Fruit fly (Drosophila melanogaster) whole organism, embryonic: ENCODE data around the gene Megf8.

Experiments used
- Aef1 ChIP-seq: fragments of 200-800 bp; sonication (Bioruptor generic); IDR thresholded peaks from 3 replicates; pipeline ENCODE4 v1.3.6; 2022; ENCODE audit warnings: missing biosample characterization, missing genetic modification characterization
- BEAF-32 ChIP-seq: fragments of 200-800 bp; sonication (Bioruptor generic); optimal IDR thresholded peaks from 3 replicates; lab custom pipeline; 2017; ENCODE audit warnings: missing biosample characterization, missing genetic modification characterization, mild to moderate bottlenecking, moderate library complexity, missing genetic modification reagents
- Bdp1 ChIP-seq: fragments of 200-800 bp; sonication (Bioruptor generic); optimal IDR thresholded peaks from 3 replicates; lab custom pipeline; 2016; ENCODE audit warnings: missing biosample characterization, missing genetic modification characterization
- BtbVII ChIP-seq: fragments of 200-800 bp; sonication (Bioruptor generic); optimal IDR thresholded peaks from 3 replicates; lab custom pipeline; 2017; ENCODE audit warnings: missing biosample characterization, mild to moderate bottlenecking, missing genetic modification characterization
- CG10267 ChIP-seq: fragments of 200-800 bp; sonication (Bioruptor generic); optimal IDR thresholded peaks from 2 replicates; lab custom pipeline; 2018; ENCODE audit warnings: missing biosample characterization, mild to moderate bottlenecking, missing genetic modification characterization, moderate library complexity
- CG10543 ChIP-seq: fragments of 200-800 bp; sonication (Bioruptor generic); optimal IDR thresholded peaks from 3 replicates; lab custom pipeline; 2017; ENCODE audit warnings: missing biosample characterization, mild to moderate bottlenecking, missing genetic modification characterization, moderate library complexity
- CG10565 ChIP-seq: fragments of 200-800 bp; sonication (Bioruptor generic); optimal IDR thresholded peaks from 3 replicates; lab custom pipeline; 2016; ENCODE audit warnings: missing biosample characterization, mild to moderate bottlenecking, missing genetic modification characterization
- CG10654 ChIP-seq: fragments of 200-800 bp; sonication (Bioruptor generic); optimal IDR thresholded peaks from 2 replicates; lab custom pipeline; 2016; ENCODE audit warnings: missing biosample characterization, missing genetic modification characterization
- CG11456 ChIP-seq: fragments of 200-800 bp; sonication (Bioruptor generic); IDR thresholded peaks from 3 replicates; pipeline ENCODE4 v1.3.6; 2022; ENCODE audit warnings: missing biosample characterization, missing genetic modification characterization
- CG12155 ChIP-seq: fragments of 200-800 bp; sonication (Bioruptor generic); optimal IDR thresholded peaks from 3 replicates; lab custom pipeline; 2016; ENCODE audit warnings: missing biosample characterization, missing genetic modification characterization
- CG12744 ChIP-seq: fragments of 200-800 bp; sonication (Bioruptor generic); optimal IDR thresholded peaks from 2 replicates; lab custom pipeline; 2016; ENCODE audit warnings: missing biosample characterization, missing genetic modification characterization
- CG12769 ChIP-seq: fragments of 200-800 bp; sonication (Bioruptor generic); optimal IDR thresholded peaks from 2 replicates; lab custom pipeline; 2019; ENCODE audit warnings: missing biosample characterization, mild to moderate bottlenecking, missing genetic modification characterization, moderate library complexity
- CG13424 ChIP-seq: fragments of 200-800 bp; sonication (Bioruptor generic); optimal IDR thresholded peaks from 2 replicates; lab custom pipeline; 2019; ENCODE audit warnings: missing biosample characterization, mild to moderate bottlenecking, missing genetic modification characterization, moderate library complexity
- CG13894 ChIP-seq: fragments of 200-800 bp; sonication (Bioruptor generic); optimal IDR thresholded peaks from 3 replicates; lab custom pipeline; 2018; ENCODE audit warnings: missing biosample characterization, mild to moderate bottlenecking, missing genetic modification characterization, moderate library complexity
- CG14667 ChIP-seq: fragments of 200-800 bp; sonication (Bioruptor generic); IDR thresholded peaks from 2 replicates; pipeline ENCODE4 v1.3.6; 2022; ENCODE audit warnings: missing biosample characterization, missing genetic modification characterization
- CG17802 ChIP-seq: fragments of 200-800 bp; sonication (Bioruptor generic); optimal IDR thresholded peaks from 2 replicates; lab custom pipeline; 2018; ENCODE audit warnings: missing biosample characterization, mild to moderate bottlenecking, missing genetic modification characterization, moderate library complexity
- CG1832 ChIP-seq: fragments of 200-800 bp; sonication (Bioruptor generic); optimal IDR thresholded peaks from 2 replicates; lab custom pipeline; 2017; ENCODE audit warnings: missing biosample characterization, mild to moderate bottlenecking, missing genetic modification characterization, inconsistent platforms
- CG2116 ChIP-seq: fragments of 200-800 bp; sonication (Bioruptor generic); optimal IDR thresholded peaks from 3 replicates; lab custom pipeline; 2018; ENCODE audit warnings: missing biosample characterization, mild to moderate bottlenecking, missing genetic modification characterization
- CG2875 ChIP-seq: fragments of 200-800 bp; sonication (Bioruptor generic); optimal IDR thresholded peaks from 2 replicates; lab custom pipeline; 2017; ENCODE audit warnings: missing biosample characterization, mild to moderate bottlenecking, missing genetic modification characterization, missing genetic modification reagents
- CG3726 ChIP-seq: fragments of 200-800 bp; sonication (Bioruptor generic); IDR thresholded peaks from 3 replicates; pipeline ENCODE4, ENCODE4 v1.3.6; 2022; ENCODE audit warnings: missing biosample characterization, missing genetic modification characterization
- CG4282 ChIP-seq: fragments of 200-800 bp; sonication (Bioruptor generic); optimal IDR thresholded peaks from 2 replicates; lab custom pipeline; 2016; ENCODE audit warnings: missing biosample characterization, missing genetic modification characterization
- CG4617 ChIP-seq: fragments of 200-800 bp; sonication (Bioruptor generic); optimal IDR thresholded peaks from 3 replicates; lab custom pipeline; 2016; ENCODE audit warnings: missing biosample characterization, missing genetic modification characterization, borderline replicate concordance
- CG4854 ChIP-seq: fragments of 200-800 bp; sonication (Bioruptor generic); optimal IDR thresholded peaks from 2 replicates; lab custom pipeline; 2016; ENCODE audit warnings: missing biosample characterization, missing genetic modification characterization, inconsistent platforms
- CG8765 ChIP-seq: fragments of 200-800 bp; sonication (Bioruptor generic); IDR thresholded peaks from 2 replicates; pipeline ENCODE4 v1.3.6; 2022; ENCODE audit warnings: missing biosample characterization, missing genetic modification characterization
- Dad ChIP-seq: fragments of 200-800 bp; sonication (Bioruptor generic); optimal IDR thresholded peaks from 3 replicates; lab custom pipeline; 2016; ENCODE audit warnings: missing biosample characterization, missing genetic modification characterization
- Drgx ChIP-seq: fragments of 200-800 bp; sonication (Bioruptor generic); IDR thresholded peaks from 2 replicates; pipeline ENCODE4 v1.3.6; 2022; ENCODE audit warnings: missing biosample characterization, missing genetic modification characterization
- Max ChIP-seq: fragments of 200-800 bp; sonication (Bioruptor generic); optimal IDR thresholded peaks from 2 replicates; lab custom pipeline; 2016; ENCODE audit warnings: missing biosample characterization, mild to moderate bottlenecking, missing genetic modification characterization
- Med ChIP-seq: fragments of 200-800 bp; sonication (Bioruptor generic); peaks from one replicate; lab custom pipeline; 2016; ENCODE audit warnings: missing biosample characterization, missing genetic modification characterization, mild to moderate bottlenecking, inconsistent platforms, moderate library complexity
- Meics ChIP-seq: fragments of 200-800 bp; sonication (Bioruptor generic); optimal IDR thresholded peaks from 2 replicates; lab custom pipeline; 2017; ENCODE audit warnings: missing biosample characterization, mild to moderate bottlenecking, missing genetic modification characterization
- Myb ChIP-seq: fragments of 200-800 bp; sonication (Bioruptor generic); optimal IDR thresholded peaks from 2 replicates; lab custom pipeline; 2016; ENCODE audit warnings: missing biosample characterization, missing genetic modification characterization
- Nf-YA ChIP-seq: fragments of 200-800 bp; sonication (Bioruptor generic); IDR thresholded peaks from 2 replicates; pipeline ENCODE4 v1.3.6; 2022; ENCODE audit warnings: missing biosample characterization, missing genetic modification characterization
- Pdp1 ChIP-seq, 2 experiments: fragments of 200-800 bp; sonication (Bioruptor generic); optimal IDR thresholded peaks; 3 replicates each; lab custom pipeline; 2016; ENCODE audit warnings: missing biosample characterization in 2 of 2, missing genetic modification characterization in 2 of 2, mild to moderate bottlenecking in 1 of 2, moderate library complexity in 1 of 2
- Sry-β ChIP-seq: fragments of 200-800 bp; sonication (Bioruptor generic); optimal IDR thresholded peaks from 2 replicates; lab custom pipeline; 2018; ENCODE audit warnings: missing biosample characterization, mild to moderate bottlenecking, missing genetic modification characterization, moderate library complexity
- az2 ChIP-seq: fragments of 200-800 bp; sonication (Bioruptor generic); optimal IDR thresholded peaks from 3 replicates; lab custom pipeline; 2016; ENCODE audit warnings: missing biosample characterization, missing genetic modification characterization
- chif ChIP-seq, 2 experiments: fragments of 200-800 bp; sonication (Bioruptor generic); optimal IDR thresholded peaks; 3 replicates each; lab custom pipeline; 2016; ENCODE audit warnings: missing biosample characterization in 2 of 2, missing genetic modification characterization in 2 of 2
- da ChIP-seq: fragments of 200-800 bp; sonication (Bioruptor generic); optimal IDR thresholded peaks from 2 replicates; lab custom pipeline; 2016; ENCODE audit warnings: missing biosample characterization, missing genetic modification characterization
- dmrt11E ChIP-seq: fragments of 200-800 bp; sonication (Bioruptor generic); optimal IDR thresholded peaks from 3 replicates; lab custom pipeline; 2018; ENCODE audit warnings: missing biosample characterization, mild to moderate bottlenecking, missing genetic modification characterization, moderate library complexity
- fd3F ChIP-seq: fragments of 200-800 bp; sonication (Bioruptor generic); optimal IDR thresholded peaks from 2 replicates; lab custom pipeline; 2018; ENCODE audit warnings: missing biosample characterization, mild to moderate bottlenecking, missing genetic modification characterization, moderate library complexity
- gcm ChIP-seq: fragments of 200-800 bp; sonication (Bioruptor generic); optimal IDR thresholded peaks from 2 replicates; lab custom pipeline; 2019; ENCODE audit warnings: missing biosample characterization, mild to moderate bottlenecking, missing genetic modification characterization, moderate library complexity
- gsb-n ChIP-seq: fragments of 200-800 bp; sonication (Bioruptor generic); optimal IDR thresholded peaks from 3 replicates; lab custom pipeline; 2018; ENCODE audit warnings: missing biosample characterization, mild to moderate bottlenecking, missing genetic modification characterization
- hkb ChIP-seq, 2 experiments: fragments of 200-800 bp in 1 of 2; fragments of >200 bp in 1 of 2; sonication (Bioruptor generic) in 1 of 2; IDR thresholded peaks in 1 of 2; optimal IDR thresholded peaks in 1 of 2; 2 replicates each; pipeline versions ENCODE4 v1.3.6 to Lab custom; 2017 to 2022; ENCODE audit warnings: missing biosample characterization in 1 of 2, missing genetic modification characterization in 1 of 2
- ind ChIP-seq: fragments of 200-800 bp; sonication (Bioruptor generic); optimal IDR thresholded peaks from 3 replicates; lab custom pipeline; 2016; ENCODE audit warnings: missing biosample characterization, missing genetic modification characterization
- insv ChIP-seq, 2 experiments: fragments of 200-800 bp; sonication (Bioruptor generic); optimal IDR thresholded peaks; 3 replicates each; lab custom pipeline; 2016 to 2018; ENCODE audit warnings: missing biosample characterization in 2 of 2, missing genetic modification characterization in 2 of 2
- jumu ChIP-seq: fragments of 200-800 bp; sonication (Bioruptor generic); optimal IDR thresholded peaks from 3 replicates; lab custom pipeline; 2016; ENCODE audit warnings: missing biosample characterization, missing genetic modification characterization
- onecut ChIP-seq: fragments of 200-800 bp; sonication (Bioruptor generic); IDR thresholded peaks from 2 replicates; pipeline ENCODE4 v1.3.6; 2022; ENCODE audit warnings: missing biosample characterization, missing genetic modification characterization
- ranshi ChIP-seq: fragments of 200-800 bp; sonication (Bioruptor generic); IDR thresholded peaks from 2 replicates; pipeline ENCODE4 v1.3.6; 2022; ENCODE audit warnings: missing biosample characterization, missing genetic modification characterization
- repo ChIP-seq: fragments of 200-800 bp; sonication (Bioruptor generic); optimal IDR thresholded peaks from 2 replicates; lab custom pipeline; 2016; ENCODE audit warnings: missing biosample characterization, missing genetic modification characterization
- ssp ChIP-seq: fragments of 200-800 bp; sonication (Bioruptor generic); IDR thresholded peaks from 2 replicates; pipeline ENCODE4 v1.3.6; 2022; ENCODE audit warnings: missing biosample characterization, missing genetic modification characterization
- zen ChIP-seq: fragments of 200-800 bp; sonication (Bioruptor generic); optimal IDR thresholded peaks from 3 replicates; lab custom pipeline; 2018; ENCODE audit warnings: missing biosample characterization, mild to moderate bottlenecking, missing genetic modification characterization, moderate library complexity

Gene Megf8

DNA sequence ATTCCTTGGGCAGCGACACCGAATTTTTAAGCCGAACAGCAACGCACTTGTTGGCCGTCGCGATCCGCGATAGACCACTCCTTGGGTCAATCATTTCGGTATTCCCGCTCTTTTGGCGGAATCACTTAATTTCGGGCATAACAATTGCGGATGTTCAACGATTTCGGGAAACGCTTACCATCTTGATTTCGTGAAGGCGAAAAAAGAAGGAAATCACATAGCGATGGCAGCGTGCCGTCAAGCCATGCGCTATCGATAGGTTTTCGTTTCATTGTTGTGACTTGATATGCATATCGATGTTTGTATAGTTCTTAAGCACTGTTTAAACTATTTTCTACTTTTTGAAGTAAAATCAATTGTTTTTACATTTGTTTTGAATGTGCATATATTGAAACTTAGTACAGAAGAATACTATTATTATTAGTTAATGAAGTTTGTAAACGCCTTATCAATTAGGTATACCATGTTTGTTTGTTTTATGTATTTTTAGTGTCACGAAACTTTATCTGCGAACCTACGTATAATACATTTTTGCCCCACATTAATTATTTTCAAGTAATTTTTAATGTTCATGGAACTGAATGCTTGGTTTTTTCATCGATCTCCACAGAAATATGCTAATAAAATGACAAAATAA lies 508 bp upstream of the Megf8 start, which contains the start of gene RpL36A (continued):
- TF ChIP-seq insv (GFP tag; optimal IDR thresholded peaks at IDR 0.05; lab: Kevin White, UChicago) (peak in 1 of 2 experiments; percentile 54), Myb (GFP tag; lab: Kevin White, UChicago) (no peak), Med (peak; percentile 94), gsb-n (tag; lab: Kevin White, UChicago) (no peak), ssp (GFP tag; lab: Robert Waterston, UW) (peak; percentile 81), dmrt11E (tag; lab: Kevin White, UChicago) (peak; percentile 35), Max (GFP tag; lab: Kevin White, UChicago) (peak; percentile 20), ind (GFP tag; lab: Kevin White, UChicago) (peak; percentile 36), repo (no peak), CG14667 (GFP tag; lab: Robert Waterston, UW) (no peak), Aef1 (GFP tag; lab: Robert Waterston, UW) (0 out of 3 replicates have a peak, but pooled peaks have one; percentile 25), Sry-β (GFP tag; lab: Kevin White, UChicago) (no peak), gcm (GFP tag; lab: Kevin White, UChicago) (peak; percentile 54), CG12155 (GFP tag; lab: Kevin White, UChicago) (no peak), CG4282 (peak; percentile 60), Bdp1 (peak; percentile 41), az2 (no peak), CG13424 (tag; lab: Kevin White, UChicago) (peak; percentile 40), BEAF-32 (GFP tag; lab: Kevin White, UChicago) (peak; percentile 92), Dad (GFP tag; lab: Kevin White, UChicago) (peak; percentile 20), BtbVII (GFP tag; lab: Kevin White, UChicago) (peak; percentile 45), Drgx (GFP tag; lab: Robert Waterston, UW) (no peak), ranshi (GFP tag; lab: Robert Waterston, UW) (peak; percentile 52; the same call in 1 of the 2 replicates), CG17802 (tag; lab: Kevin White, UChicago) (peak; percentile 99), zen (peak; percentile 8), da (GFP tag; lab: Kevin White, UChicago) (peak; percentile 35), onecut (GFP tag; lab: Robert Waterston, UW) (peak; percentile 69), CG10654 (GFP tag; lab: Kevin White, UChicago) (no peak), hkb (optimal IDR thresholded peaks at IDR 0.05; lab: Kevin White, UChicago) (no peak), hkb (GFP tag; IDR thresholded peaks at IDR 0.05; lab: Robert Waterston, UW) (peak; percentile 65), fd3F (GFP tag; lab: Kevin White, UChicago) (peak; percentile 43), CG4854 (GFP tag; lab: Kevin White, UChicago) (no peak), CG2116 (peak; percentile 85), CG10565 (GFP tag; lab: Kevin White, UChicago) (no peak), CG2875 (GFP tag; lab: Kevin White, UChicago) (peak; percentile 62), CG1832 (GFP tag; lab: Kevin White, UChicago) (no peak), jumu (no peak), CG11456 (GFP tag; lab: Robert Waterston, UW) (peak; percentile 87), CG8765 (no peak), CG10267 (tag; lab: Kevin White, UChicago) (peak; percentile 63), CG10543 (GFP tag; lab: Kevin White, UChicago) (peak; percentile 58), CG13894 (tag; lab: Kevin White, UChicago) (no peak), chif (GFP tag; optimal IDR thresholded peaks at IDR 0.05; lab: Kevin White, UChicago) (peak in 1 of 2 experiments; percentile 63), CG4617 (GFP tag; lab: Kevin White, UChicago) (no peak), Pdp1 (GFP tag; optimal IDR thresholded peaks at IDR 0.05; lab: Kevin White, UChicago) (no peak), CG3726 (GFP tag; lab: Robert Waterston, UW) (no peak), CG12744 (GFP tag; lab: Kevin White, UChicago) (peak; percentile 46), CG12769 (tag; lab: Kevin White, UChicago) (no peak), Meics (GFP tag; lab: Kevin White, UChicago) (peak; percentile 70), Nf-YA (GFP tag; lab: Robert Waterston, UW) (0 out of 2 replicates have a peak, but pooled peaks have one; percentile 18)
